Fruit fly (Drosophila melanogaster): ENCODE data around the gene CG10137.

- TF ChIP-seq CG8478 (optimal IDR thresholded peaks at IDR 0.05): no peak
- no peak for TF ChIP-seq CTCF (optimal IDR thresholded peaks at IDR 0.05)
These were observed 358 bp downstream of the CG10137 start for dm6 chr2L:19526844-19527243.
